Worm (Caenorhabditis elegans) whole organism, midembryonic: ENCODE data around the gene F44E5.15.

Experiments used
- T22C8.4 ChIP-seq: fragments of 200-800 bp; sonication (Bioruptor generic); IDR thresholded peaks from 2 replicates; pipeline ENCODE4 v1.3.6; 2022; ENCODE audit warnings: missing genetic modification characterization, missing compliant biosample characterization
- flt-1 ChIP-seq: fragments of 200-800 bp; sonication (Bioruptor generic); IDR thresholded peaks from 2 replicates; pipeline ENCODE4 v1.3.6; 2022; ENCODE audit warnings: missing genetic modification characterization, missing compliant biosample characterization
- med-1 ChIP-seq: sonication (generic microtip); optimal IDR thresholded peaks from 2 replicates; lab custom pipeline; 2017; ENCODE audit warnings: missing genetic modification characterization, mild to moderate bottlenecking, missing compliant biosample characterization, antibody characterized with exemption, missing genetic modification reagents; ENCODE audit not compliant: insufficient read depth
- ztf-23 ChIP-seq: fragments of 200-800 bp; sonication (Bioruptor generic); IDR thresholded peaks from 2 replicates; pipeline ENCODE4 v1.3.6; 2022; ENCODE audit warnings: missing genetic modification reagents, missing genetic modification characterization, missing compliant biosample characterization

DNA sequence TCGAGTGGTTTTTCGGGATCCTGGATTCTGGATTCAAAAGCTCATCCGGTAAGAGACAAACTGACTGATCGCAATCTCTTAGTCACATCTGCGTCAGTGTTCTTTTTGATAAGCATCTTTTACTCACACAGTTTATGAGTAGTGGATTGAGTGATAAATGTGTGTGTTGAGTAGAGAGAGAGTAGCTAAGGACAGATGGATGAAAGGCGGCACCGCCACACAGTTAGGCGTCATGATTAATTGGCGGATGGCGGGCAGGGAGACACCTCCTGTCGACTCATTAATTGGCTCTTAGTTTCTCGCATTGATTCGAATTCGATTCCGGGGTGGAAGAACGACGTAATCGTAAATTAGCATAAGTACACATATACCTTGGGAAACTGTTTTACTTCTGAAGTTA is 21.9 kb downstream of the F44E5.15 start:
- no peak for TF ChIP-seq flt-1
- TF ChIP-seq med-1 (GFP tag; lab: Kevin White, UChicago), result no peak
- TF ChIP-seq ztf-23 (GFP tag; lab: Robert Waterston, UW), result no peak
- TF ChIP-seq T22C8.4 (GFP tag; lab: Robert Waterston, UW), result no peak
